Worm (Caenorhabditis elegans): ENCODE measurements around the gene B0273.115.

ce11 chrIV:5537813-5538538 is 47.0 kb upstream of the B0273.115 start, which contains the start of the genes fem-1 and drp-1:
- TF ChIP-seq unc-39 (tag; optimal IDR thresholded peaks at IDR 0.05) (no peak), mab-5 (tag; optimal IDR thresholded peaks at IDR 0.05) (no peak), Y55F3AM.14 (GFP tag; optimal IDR thresholded peaks at IDR 0.05) (no peak), lin-11 (tag; optimal IDR thresholded peaks at IDR 0.05) (no peak), sma-9 (GFP tag; optimal IDR thresholded peaks at IDR 0.05) (no peak), sma-9 (tag; optimal IDR thresholded peaks at IDR 0.05) (no peak), ama-1 (optimal IDR thresholded peaks at IDR 0.05) (no peak), nhr-237 (tag; optimal IDR thresholded peaks at IDR 0.05) (no peak), elt-3 (tag; optimal IDR thresholded peaks at IDR 0.05) (no peak), aly-2 (tag; optimal IDR thresholded peaks at IDR 0.05) (no peak)
